Fruit fly (Drosophila melanogaster) whole organism: ENCODE results near the gene Lip1.

Experiments
- CG8478 ChIP-seq: fragments of >200 bp; optimal IDR thresholded peaks from 2 replicates; lab custom pipeline; 2018; ENCODE audit warnings: inconsistent platforms
- Dll ChIP-seq: fragments of >200 bp; optimal IDR thresholded peaks from 2 replicates; lab custom pipeline; 2017
- EcR ChIP-seq, 2 experiments: fragments of >200 bp; optimal IDR thresholded peaks; 2 replicates each; lab custom pipeline; 2017; ENCODE audit warnings: missing biosample characterization in 2 of 2, missing genetic modification characterization in 2 of 2, missing genetic modification reagents in 2 of 2
- pan ChIP-seq: fragments of >200 bp; optimal IDR thresholded peaks from 2 replicates; lab custom pipeline; 2017
- psq ChIP-seq: fragments of >200 bp; optimal IDR thresholded peaks from 2 replicates; lab custom pipeline; 2017

DNA sequence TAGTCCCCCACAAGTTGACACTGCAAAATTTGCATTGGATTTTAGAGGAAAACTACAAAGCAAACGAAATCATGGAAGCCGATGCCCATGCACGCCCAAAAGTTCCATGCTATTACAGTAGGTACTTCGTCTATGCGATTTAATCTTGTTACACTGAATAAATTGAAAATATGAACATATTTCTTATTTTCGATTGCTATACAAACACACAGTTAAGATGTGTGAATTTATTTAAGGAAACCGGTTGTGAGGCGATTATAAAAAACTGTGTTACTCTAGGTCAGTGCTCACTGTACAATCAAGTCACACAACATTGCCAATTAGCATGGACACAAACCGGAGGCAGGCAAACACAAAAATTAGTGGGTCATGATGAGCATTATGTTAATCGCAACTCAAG, 35.7 kb downstream of the Lip1 start:
- TF ChIP-seq psq (lab: Kevin White, UChicago) = no peak
- no peak for TF ChIP-seq pan (lab: Kevin White, UChicago)
- TF ChIP-seq EcR (GFP tag; optimal IDR thresholded peaks at IDR 0.05; lab: Kevin White, UChicago) = no peak
- no peak for TF ChIP-seq CG8478
- no peak for TF ChIP-seq Dll (lab: Kevin White, UChicago)
